Worm (Caenorhabditis elegans): ENCODE results near the gene M02D8.2.

The M02D8.2 gene

DNA sequence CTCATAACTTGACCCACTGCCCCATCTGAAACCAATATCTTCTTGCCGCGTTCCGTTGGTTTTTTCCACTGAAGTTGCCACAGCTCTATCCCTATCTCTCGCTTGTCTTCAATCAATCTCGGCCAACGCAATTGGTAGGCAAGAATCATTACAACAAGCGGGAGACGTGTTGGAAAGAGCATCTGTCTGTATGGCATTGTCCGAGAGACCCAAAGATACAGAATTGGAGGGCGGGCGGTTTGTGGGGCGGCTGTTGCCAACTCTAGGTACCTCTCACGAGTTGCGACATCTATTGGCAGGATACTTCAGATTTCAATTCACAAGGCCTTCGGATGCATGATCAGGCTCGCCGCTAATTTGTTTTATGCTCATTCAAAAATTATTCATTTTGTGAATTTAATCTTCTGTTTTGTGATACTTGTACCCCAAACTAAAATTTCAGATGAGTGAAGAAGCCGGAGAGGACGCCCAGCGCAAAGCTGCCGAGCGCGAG, 49.6 kb downstream of the M02D8.2 start, which contains the start of gene unc-27 (continued):
- TF ChIP-seq pag-3 (tag; optimal IDR thresholded peaks at IDR 0.05; ENCODE audit: borderline replicate concordance, insufficient read depth) (peak; percentile 92), egl-27 (tag; optimal IDR thresholded peaks at IDR 0.05) (no peak), nhr-19 (GFP tag; conservative IDR thresholded peaks at IDR 0.05) (peak; percentile 57), unc-62 (GFP tag; optimal IDR thresholded peaks at IDR 0.05) (no peak), ama-1 (optimal IDR thresholded peaks at IDR 0.05) (no peak), nhr-77 (tag; optimal IDR thresholded peaks at IDR 0.05) (no peak)

Measured in whole organism, L1 larva.